Worm (Caenorhabditis elegans) whole organism, L3 larva: ENCODE measurements around the gene rps-5.

Source experiments
- aly-2 ChIP-seq: fragments of 150-350 bp; optimal IDR thresholded peaks from 2 replicates; lab custom pipeline; 2014; ENCODE audit warnings: missing biosample characterization, missing genetic modification characterization
- ama-1 ChIP-seq: fragments of 150-350 bp; optimal IDR thresholded peaks from 2 replicates; lab custom pipeline; 2018
- ceh-16 ChIP-seq: sonication (generic microtip); optimal IDR thresholded peaks from 2 replicates; lab custom pipeline; 2017; ENCODE audit warnings: missing biosample characterization, missing genetic modification characterization
- ceh-28 ChIP-seq: fragments of 150-350 bp; optimal IDR thresholded peaks from 2 replicates; lab custom pipeline; 2014; ENCODE audit warnings: missing biosample characterization, missing genetic modification reagents, missing genetic modification characterization
- ceh-82 ChIP-seq: fragments of 150-350 bp; optimal IDR thresholded peaks from 2 replicates; lab custom pipeline; 2014; ENCODE audit warnings: missing biosample characterization, missing genetic modification characterization
- ceh-9 ChIP-seq: sonication (generic microtip); optimal IDR thresholded peaks from 2 replicates; lab custom pipeline; 2018; ENCODE audit warnings: missing biosample characterization, missing genetic modification characterization
- daf-12 ChIP-seq: fragments of 150-350 bp; optimal IDR thresholded peaks from 2 replicates; lab custom pipeline; 2014; ENCODE audit warnings: missing biosample characterization, missing genetic modification reagents, missing genetic modification characterization
- egl-5 ChIP-seq: fragments of 150-350 bp; optimal IDR thresholded peaks from 2 replicates; lab custom pipeline; 2017; ENCODE audit warnings: missing biosample characterization, missing genetic modification reagents, missing genetic modification characterization, inconsistent platforms
- elt-3 ChIP-seq, 3 experiments: fragments of 150-350 bp in 1 of 3; sonication (generic microtip) in 2 of 3; optimal IDR thresholded peaks; 2 replicates in 2 of 3; 4 replicates in 1 of 3; lab custom pipeline; 2014 to 2017; ENCODE audit warnings: missing biosample characterization in 3 of 3, missing genetic modification characterization in 3 of 3
- eor-1 ChIP-seq, 2 experiments: fragments of 150-350 bp; optimal IDR thresholded peaks; 2 replicates each; lab custom pipeline; 2014 to 2018; ENCODE audit warnings: missing biosample characterization in 2 of 2, missing genetic modification characterization in 2 of 2
- hmg-11 ChIP-seq: sonication (generic microtip); optimal IDR thresholded peaks from 2 replicates; lab custom pipeline; 2016; ENCODE audit warnings: missing genetic modification characterization, missing compliant biosample characterization
- jun-1 ChIP-seq: fragments of 150-350 bp; optimal IDR thresholded peaks from 2 replicates; lab custom pipeline; 2014; ENCODE audit warnings: missing biosample characterization, missing genetic modification reagents, missing genetic modification characterization
- lsy-12 ChIP-seq: sonication (generic microtip); optimal IDR thresholded peaks from 2 replicates; lab custom pipeline; 2016; ENCODE audit warnings: mild to moderate bottlenecking, missing genetic modification characterization, missing compliant biosample characterization
- mdl-1 ChIP-seq: fragments of 150-350 bp; optimal IDR thresholded peaks from 2 replicates; lab custom pipeline; 2014; ENCODE audit warnings: missing biosample characterization, missing genetic modification characterization
- nfya-1 ChIP-seq: sonication (generic microtip); optimal IDR thresholded peaks from 2 replicates; lab custom pipeline; 2017; ENCODE audit warnings: missing genetic modification characterization, mild to moderate bottlenecking, missing compliant biosample characterization, antibody characterized with exemption, moderate library complexity; ENCODE audit not compliant: insufficient read depth
- nhr-23 ChIP-seq: fragments of 150-350 bp; optimal IDR thresholded peaks from 2 replicates; lab custom pipeline; 2014; ENCODE audit warnings: missing biosample characterization, missing genetic modification reagents, missing genetic modification characterization
- nhr-237 ChIP-seq: fragments of 150-350 bp; optimal IDR thresholded peaks from 2 replicates; lab custom pipeline; 2014; ENCODE audit warnings: missing biosample characterization, missing genetic modification characterization
- nhr-25 ChIP-seq: sonication (generic microtip); optimal IDR thresholded peaks from 2 replicates; lab custom pipeline; 2017; ENCODE audit warnings: missing biosample characterization, missing genetic modification characterization
- nhr-28 ChIP-seq: fragments of 150-350 bp; optimal IDR thresholded peaks from 2 replicates; lab custom pipeline; 2014; ENCODE audit warnings: missing biosample characterization, missing genetic modification characterization
- nhr-43 ChIP-seq: sonication (generic microtip); optimal IDR thresholded peaks from 2 replicates; lab custom pipeline; 2016; ENCODE audit warnings: mild to moderate bottlenecking, missing genetic modification characterization, missing compliant biosample characterization; ENCODE audit not compliant: poor library complexity, severe bottlenecking
- nhr-67 ChIP-seq: fragments of 150-350 bp; optimal IDR thresholded peaks from 2 replicates; lab custom pipeline; 2014; ENCODE audit warnings: missing biosample characterization, missing genetic modification characterization
- nhr-76 ChIP-seq: fragments of 150-350 bp; sonication (generic microtip); optimal IDR thresholded peaks from 5 replicates; lab custom pipeline; 2014; ENCODE audit warnings: missing biosample characterization, missing genetic modification characterization
- pha-4 ChIP-seq: fragments of 150-350 bp; optimal IDR thresholded peaks from 2 replicates; lab custom pipeline; 2014; ENCODE audit warnings: missing biosample characterization, missing genetic modification reagents, missing genetic modification characterization
- pqm-1 ChIP-seq: fragments of 150-350 bp; optimal IDR thresholded peaks from 2 replicates; lab custom pipeline; 2017; ENCODE audit warnings: missing biosample characterization, missing genetic modification characterization, inconsistent platforms
- sea-2 ChIP-seq: fragments of 150-350 bp; sonication (generic microtip); optimal IDR thresholded peaks from 4 replicates; lab custom pipeline; 2014; ENCODE audit warnings: missing biosample characterization, missing genetic modification reagents, missing genetic modification characterization
- snpc-4 ChIP-seq: fragments of 150-350 bp; optimal IDR thresholded peaks from 2 replicates; lab custom pipeline; 2014; ENCODE audit warnings: missing biosample characterization, missing genetic modification characterization
- tbx-2 ChIP-seq: sonication (generic microtip); optimal IDR thresholded peaks from 2 replicates; lab custom pipeline; 2016; ENCODE audit warnings: mild to moderate bottlenecking, missing genetic modification characterization, missing compliant biosample characterization
- unc-39 ChIP-seq: sonication (generic microtip); optimal IDR thresholded peaks from 4 replicates; lab custom pipeline; 2017; ENCODE audit warnings: missing biosample characterization, missing genetic modification characterization
- zag-1 ChIP-seq: fragments of 150-350 bp; optimal IDR thresholded peaks from 2 replicates; lab custom pipeline; 2014; ENCODE audit warnings: missing biosample characterization, missing genetic modification characterization
- ztf-4 ChIP-seq: fragments of 150-350 bp; optimal IDR thresholded peaks from 2 replicates; lab custom pipeline; 2014; ENCODE audit warnings: missing biosample characterization, missing genetic modification characterization

Gene rps-5

DNA sequence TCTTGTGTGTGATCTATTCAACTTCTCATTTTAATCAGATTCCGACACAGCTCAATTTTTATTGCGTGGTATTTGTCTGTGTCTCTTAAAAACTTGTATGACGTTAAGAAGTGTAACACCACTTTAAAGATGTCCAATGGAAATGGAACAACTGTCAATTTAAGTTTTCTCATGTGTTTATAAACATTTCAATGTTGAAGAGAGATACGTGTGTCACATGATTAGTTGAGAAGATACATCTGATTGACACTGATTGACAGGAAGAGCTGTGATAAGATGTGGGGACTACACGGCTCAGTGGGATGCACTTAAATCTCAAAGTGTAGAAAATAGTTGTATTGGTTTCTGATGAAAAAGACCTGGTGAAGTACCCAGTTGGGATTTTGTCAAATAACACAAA lies 42.5 kb downstream of the rps-5 start (continued):
- no peak for TF ChIP-seq pqm-1 (tag; lab: Kevin White, UChicago)
- no peak for TF ChIP-seq nhr-23 (tag; lab: Kevin White, UChicago)
- TF ChIP-seq ztf-4 (tag; lab: Kevin White, UChicago): no peak
- no peak for TF ChIP-seq hmg-11 (tag; lab: Kevin White, UChicago)
- TF ChIP-seq nhr-67: no peak
- TF ChIP-seq sea-2: no peak
- peak; percentile 47 for TF ChIP-seq nfya-1 (tag; lab: Kevin White, UChicago)
- no peak for TF ChIP-seq pha-4
- TF ChIP-seq jun-1 (tag; lab: Kevin White, UChicago): no peak
- no peak for TF ChIP-seq nhr-237 (tag; lab: Kevin White, UChicago)
- no peak for TF ChIP-seq snpc-4 (tag; lab: Kevin White, UChicago)
- no peak for TF ChIP-seq nhr-76 (tag; lab: Kevin White, UChicago)
- TF ChIP-seq nhr-25 (tag; lab: Kevin White, UChicago): no peak
- TF ChIP-seq ceh-9 (tag; lab: Kevin White, UChicago): no peak
- no peak for TF ChIP-seq daf-12 (tag; lab: Kevin White, UChicago)
- no peak for TF ChIP-seq nhr-28 (tag; lab: Kevin White, UChicago)

DNA sequence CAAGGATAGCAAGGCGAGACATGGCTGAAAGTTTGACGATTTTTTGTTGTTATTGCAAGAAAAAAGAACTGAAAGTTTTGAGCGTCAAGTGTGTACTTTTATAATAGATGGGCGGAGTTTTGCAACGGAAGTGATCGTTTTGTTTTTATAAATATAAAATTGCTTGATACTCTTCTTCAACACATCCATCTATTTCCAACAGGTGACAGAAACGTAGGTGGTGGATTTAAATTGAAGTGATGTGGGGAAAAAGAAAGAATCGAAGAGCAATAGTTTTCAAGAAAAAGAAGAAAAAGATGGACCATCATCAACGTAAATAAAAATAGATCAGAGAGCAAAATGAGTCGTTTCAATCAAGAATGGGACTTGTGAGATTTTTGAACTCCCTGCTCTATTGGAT lies 43.8 kb downstream of the rps-5 start, which contains the start of gene ttr-17:
Gene ttr-17 (minus strand): TSS at position 24 of the 400 bp plus-strand sequence.
- TF ChIP-seq zag-1 (tag; lab: Kevin White, UChicago): no peak
- no peak for TF ChIP-seq unc-39
- TF ChIP-seq ceh-16 (tag; lab: Kevin White, UChicago): no peak
- no peak for TF ChIP-seq aly-2 (tag; lab: Kevin White, UChicago)
- TF ChIP-seq nfya-1 (tag; lab: Kevin White, UChicago): peak; percentile 4
- TF ChIP-seq mdl-1 (tag; lab: Kevin White, UChicago): no peak
- TF ChIP-seq eor-1 (tag; optimal IDR thresholded peaks at IDR 0.05; lab: Kevin White, UChicago): no peak
- TF ChIP-seq, all 47 proteins: peak for 1

DNA sequence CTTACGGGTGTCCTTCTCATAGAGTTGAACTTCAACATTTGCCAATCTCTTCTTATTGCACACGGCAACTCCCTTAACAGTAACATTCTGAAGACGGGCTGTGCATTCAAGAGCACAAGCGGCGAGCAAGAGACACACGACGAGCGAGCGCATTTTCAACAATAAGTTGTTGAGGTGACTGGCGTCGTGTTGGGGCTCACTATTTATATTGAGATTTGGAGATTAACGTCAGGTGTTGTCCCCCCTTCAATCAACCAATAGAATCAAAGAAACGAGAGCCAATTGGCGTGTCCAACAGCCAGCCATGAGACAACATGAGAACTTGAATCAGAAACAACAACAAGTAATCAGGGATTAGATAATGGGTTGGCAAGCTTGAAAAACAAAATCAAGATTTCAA lies 46.9 kb downstream of the rps-5 start, which contains the start of gene ttr-16:
Gene ttr-16 (minus strand): TSS at position 176 of the 400 bp plus-strand sequence.
- no peak for TF ChIP-seq hmg-11 (tag; lab: Kevin White, UChicago)
- TF ChIP-seq nfya-1 (tag; lab: Kevin White, UChicago): peak; percentile 84
- no peak for TF ChIP-seq elt-3 (tag; optimal IDR thresholded peaks at IDR 0.05; lab: Kevin White, UChicago)
- peak; percentile 55 for TF ChIP-seq ama-1 (lab: Kevin White, UChicago)
- TF ChIP-seq pqm-1 (tag; lab: Kevin White, UChicago): no peak
- TF ChIP-seq egl-5 (tag; lab: Kevin White, UChicago): peak; percentile 63
- TF ChIP-seq lsy-12: no peak
- TF ChIP-seq mdl-1 (tag; lab: Kevin White, UChicago): no peak

DNA sequence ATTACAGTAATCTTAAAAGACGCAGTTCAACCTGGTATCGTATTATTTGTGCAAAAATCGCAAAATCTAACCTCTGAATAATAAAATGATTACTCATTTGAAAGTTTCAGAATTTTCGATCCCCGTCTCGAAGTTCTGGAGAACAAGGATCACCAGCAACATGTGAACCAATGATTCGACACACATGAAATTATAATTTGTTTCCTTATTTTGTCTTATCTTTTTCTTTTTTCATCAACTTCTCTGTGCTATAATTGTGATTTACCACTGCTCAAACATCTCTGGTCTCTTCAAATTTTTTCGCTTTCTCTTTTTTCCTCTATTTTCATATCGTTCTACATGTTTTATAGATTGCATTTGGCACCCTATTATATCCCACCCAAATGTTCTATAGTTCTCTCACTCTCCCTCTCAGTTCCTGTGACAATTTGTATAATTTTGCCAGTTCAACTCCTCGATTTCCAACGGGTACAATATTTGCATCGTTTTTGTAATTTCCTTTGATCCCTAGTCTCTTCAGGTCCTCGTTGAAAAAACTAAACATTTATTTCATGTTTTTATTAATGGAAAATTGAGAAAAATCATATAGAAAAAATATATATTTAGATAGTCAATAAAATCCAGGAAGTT lies 47.7 kb downstream of the rps-5 start:
- TF ChIP-seq nfya-1 (tag; lab: Kevin White, UChicago) (peak; percentile 32), ceh-82 (peak; percentile 4), nhr-76 (tag; lab: Kevin White, UChicago) (no peak), tbx-2 (tag; lab: Kevin White, UChicago) (no peak), nhr-43 (tag; lab: Kevin White, UChicago) (no peak), ceh-28 (tag; lab: Kevin White, UChicago) (peak; percentile 41), daf-12 (tag; lab: Kevin White, UChicago) (peak; percentile 28)
- TF ChIP-seq, all 47 proteins: peak for 4
